Worm (Caenorhabditis elegans): Measurements from ENCODE around the gene lsm-4.

lsm-4 gene

ce11 chrII:7272513-7272912 lies 19.6 kb upstream of the lsm-4 start:
- TF ChIP-seq ceh-43 (GFP tag; optimal IDR thresholded peaks at IDR 0.05) (no peak), lsy-2 (tag; optimal IDR thresholded peaks at IDR 0.05) (no peak), unc-62 (GFP tag; optimal IDR thresholded peaks at IDR 0.05) (no peak), mab-5 (tag; optimal IDR thresholded peaks at IDR 0.05) (no peak), sem-2 (GFP tag; optimal IDR thresholded peaks at IDR 0.05) (no peak)

DNA sequence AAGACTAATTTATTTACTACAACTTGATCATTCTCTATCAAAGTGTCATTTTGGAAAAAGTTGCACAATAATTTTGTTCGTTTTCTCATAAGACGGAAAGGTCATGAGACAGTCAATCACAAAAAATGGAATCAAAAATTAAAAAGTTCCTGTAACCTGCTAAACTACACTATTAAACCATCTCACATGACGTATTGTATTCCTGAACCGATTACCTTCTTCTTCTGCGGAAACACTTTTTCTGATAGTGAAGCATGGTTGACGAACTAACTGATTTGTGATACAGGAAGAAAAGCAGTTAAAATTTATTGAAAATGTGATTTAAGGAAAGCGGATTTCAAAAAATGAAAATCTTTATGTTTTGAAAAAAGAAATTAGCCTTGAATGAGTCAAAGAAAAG lies 16.8 kb upstream of the lsm-4 start:
- TF ChIP-seq bed-3 (GFP tag; optimal IDR thresholded peaks at IDR 0.05): no peak
- no peak for TF ChIP-seq flh-1 (GFP tag; optimal IDR thresholded peaks at IDR 0.05)
- no peak for TF ChIP-seq unc-39 (tag; optimal IDR thresholded peaks at IDR 0.05)
- TF ChIP-seq elt-3 (tag; optimal IDR thresholded peaks at IDR 0.05): no peak
- no peak for TF ChIP-seq nhr-237 (tag; optimal IDR thresholded peaks at IDR 0.05)
- TF ChIP-seq mep-1 (tag; optimal IDR thresholded peaks at IDR 0.05): no peak
- no peak for TF ChIP-seq cnd-1 (tag; optimal IDR thresholded peaks at IDR 0.05)
- no peak for TF ChIP-seq mls-2 (tag; optimal IDR thresholded peaks at IDR 0.05)
- no peak for TF ChIP-seq ces-1 (GFP tag; optimal IDR thresholded peaks at IDR 0.05)
- TF ChIP-seq nhr-76 (tag; optimal IDR thresholded peaks at IDR 0.05): no peak
- TF ChIP-seq nhr-12 (tag; optimal IDR thresholded peaks at IDR 0.05): no peak
- no peak for TF ChIP-seq ceh-43 (GFP tag; optimal IDR thresholded peaks at IDR 0.05)
- no peak for TF ChIP-seq sptf-1 (tag; optimal IDR thresholded peaks at IDR 0.05)
- TF ChIP-seq hlh-1 (tag; optimal IDR thresholded peaks at IDR 0.05): no peak
- TF ChIP-seq sem-2 (GFP tag; optimal IDR thresholded peaks at IDR 0.05): no peak
- no peak for TF ChIP-seq lsy-2 (tag; optimal IDR thresholded peaks at IDR 0.05)

ce11 chrII:7264675-7265074 lies 11.7 kb upstream of the lsm-4 start:
- TF ChIP-seq ham-2 (GFP tag; optimal IDR thresholded peaks at IDR 0.05): no peak
- TF ChIP-seq tbx-8 (GFP tag; optimal IDR thresholded peaks at IDR 0.05): no peak

ce11 chrII:7261854-7262253 lies 8.9 kb upstream of the lsm-4 start, which contains the start of gene C30G12.4:
Gene C30G12.4, plus strand, starts transcription at chrII:7262154.
- TF ChIP-seq M03D4.4 (tag; optimal IDR thresholded peaks at IDR 0.05) (no peak), flh-1 (GFP tag; optimal IDR thresholded peaks at IDR 0.05) (no peak), mep-1 (tag; optimal IDR thresholded peaks at IDR 0.05) (no peak), tbx-8 (GFP tag; optimal IDR thresholded peaks at IDR 0.05) (no peak), nhr-237 (tag; optimal IDR thresholded peaks at IDR 0.05) (no peak), mls-2 (tag; optimal IDR thresholded peaks at IDR 0.05) (no peak), elt-3 (tag; optimal IDR thresholded peaks at IDR 0.05) (no peak), nhr-2 (tag; optimal IDR thresholded peaks at IDR 0.05) (no peak), mab-5 (tag; optimal IDR thresholded peaks at IDR 0.05) (no peak), ceh-39 (tag; optimal IDR thresholded peaks at IDR 0.05) (no peak), lin-32 (GFP tag; optimal IDR thresholded peaks at IDR 0.05) (no peak), snpc-4 (tag; optimal IDR thresholded peaks at IDR 0.05) (no peak), ceh-43 (GFP tag; optimal IDR thresholded peaks at IDR 0.05) (no peak), drap-1 (GFP tag; optimal IDR thresholded peaks at IDR 0.05) (no peak), pha-4 (tag; optimal IDR thresholded peaks at IDR 0.05) (no peak)

DNA sequence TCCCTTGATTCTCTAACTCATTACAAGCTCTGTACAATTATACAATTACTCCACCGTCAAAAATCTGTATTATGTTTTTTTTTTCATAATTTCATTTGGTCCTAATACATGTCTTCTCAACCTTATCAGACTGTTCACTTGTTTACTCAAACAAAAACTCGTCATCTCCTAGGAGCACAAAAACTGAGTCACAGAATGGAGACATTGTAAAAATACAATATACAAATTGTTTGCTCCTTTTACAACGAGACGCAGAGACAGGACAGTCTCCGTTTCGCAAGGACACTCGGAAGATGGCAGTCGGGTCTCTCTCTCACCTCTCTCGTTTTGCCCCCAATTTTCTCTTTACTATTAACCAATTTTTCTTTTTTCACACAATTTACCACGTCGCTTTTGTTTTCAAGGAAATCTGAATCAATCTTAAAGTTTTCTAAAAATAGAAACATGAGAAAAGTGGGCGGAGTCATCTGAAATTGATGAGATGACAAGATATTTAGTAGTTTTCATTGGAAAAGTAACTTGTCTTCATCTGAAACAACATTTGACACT lies 2.7 kb upstream of the lsm-4 start, which contains the start of gene F32A5.8:
F32A5.8 (plus strand) TSS at position 499 of the 549 bp plus-strand sequence.
- TF ChIP-seq ceh-39 (tag; optimal IDR thresholded peaks at IDR 0.05) (no peak), tbx-8 (GFP tag; optimal IDR thresholded peaks at IDR 0.05) (no peak), sptf-1 (tag; optimal IDR thresholded peaks at IDR 0.05) (no peak), cnd-1 (tag; optimal IDR thresholded peaks at IDR 0.05) (no peak)

ce11 chrII:7251978-7252377 lies 985 bp downstream of the lsm-4 start, which contains the start of the genes prx-13 and ada-2:
Gene prx-13, minus strand, starts transcription at chrII:7252015.
Gene ada-2, plus strand, starts transcription at chrII:7252259.
- TF ChIP-seq unc-39 (tag; optimal IDR thresholded peaks at IDR 0.05): no peak

DNA sequence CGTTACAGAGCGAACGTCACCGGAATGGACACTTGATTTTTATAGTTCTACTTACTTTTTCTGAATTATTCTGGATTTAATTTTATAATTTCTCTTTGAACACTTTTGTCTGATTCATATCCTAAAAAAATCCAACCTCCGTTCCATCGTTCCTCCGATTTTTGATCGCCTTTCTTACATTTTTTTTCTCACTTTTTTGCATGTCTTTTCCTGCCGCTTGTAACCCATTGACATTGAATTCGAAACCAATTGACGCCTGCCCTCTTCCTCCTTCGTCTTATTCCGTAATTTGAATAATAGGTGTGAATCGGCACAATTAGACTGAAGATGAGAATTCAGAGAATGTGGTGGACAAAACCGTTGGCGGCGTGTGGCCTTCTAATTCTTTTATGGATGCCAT lies 7.4 kb downstream of the lsm-4 start, which contains the start of gene skpo-3:
skpo-3 (plus strand) TSS at position 301 of the 400 bp plus-strand sequence.
- TF ChIP-seq mab-5 (tag; optimal IDR thresholded peaks at IDR 0.05) (no peak), elt-3 (tag; optimal IDR thresholded peaks at IDR 0.05) (no peak), ceh-83 (GFP tag; optimal IDR thresholded peaks at IDR 0.05) (no peak), unc-120 (tag; optimal IDR thresholded peaks at IDR 0.05; ENCODE audit: poor library complexity, severe bottlenecking) (no peak), pha-4 (tag; optimal IDR thresholded peaks at IDR 0.05) (no peak), M03D4.4 (tag; optimal IDR thresholded peaks at IDR 0.05) (no peak), ces-1 (GFP tag; optimal IDR thresholded peaks at IDR 0.05) (no peak), lin-13 (tag; optimal IDR thresholded peaks at IDR 0.05) (no peak), cnd-1 (tag; optimal IDR thresholded peaks at IDR 0.05) (no peak), nhr-76 (tag; optimal IDR thresholded peaks at IDR 0.05) (no peak), sptf-1 (tag; optimal IDR thresholded peaks at IDR 0.05) (no peak), elt-1 (tag; optimal IDR thresholded peaks at IDR 0.05; ENCODE audit: borderline replicate concordance, insufficient read depth) (no peak), nhr-237 (tag; optimal IDR thresholded peaks at IDR 0.05) (no peak)
